Fruit fly (Drosophila melanogaster): ENCODE measurements around the gene CG43074.

dm6 chr3L:3454430-3454829, 30.0 kb downstream of the CG43074 start:
- no peak for TF ChIP-seq OdsH (GFP tag; optimal IDR thresholded peaks at IDR 0.05)
- TF ChIP-seq GATAd (GFP tag; optimal IDR thresholded peaks at IDR 0.05): no peak
- no peak for TF ChIP-seq sv (GFP tag; optimal IDR thresholded peaks at IDR 0.05)
- no peak for TF ChIP-seq lola (GFP tag; optimal IDR thresholded peaks at IDR 0.05)
- TF ChIP-seq h (GFP tag; optimal IDR thresholded peaks at IDR 0.05): no peak
- TF ChIP-seq fru (GFP tag; optimal IDR thresholded peaks at IDR 0.05): no peak
- TF ChIP-seq sage (GFP tag; optimal IDR thresholded peaks at IDR 0.05): no peak
- no peak for TF ChIP-seq dmrt93B (GFP tag; optimal IDR thresholded peaks at IDR 0.05)
- TF ChIP-seq CG32264 (GFP tag; optimal IDR thresholded peaks at IDR 0.05): no peak
- TF ChIP-seq br (GFP tag; optimal IDR thresholded peaks at IDR 0.05): no peak
- TF ChIP-seq Vsx2 (GFP tag; optimal IDR thresholded peaks at IDR 0.05; ENCODE audit: partially characterized antibody): no peak

All from whole organism, wandering third instar larva.